Worm (Caenorhabditis elegans): Measurements from ENCODE around the gene rsp-8.

rsp-8 gene

DNA sequence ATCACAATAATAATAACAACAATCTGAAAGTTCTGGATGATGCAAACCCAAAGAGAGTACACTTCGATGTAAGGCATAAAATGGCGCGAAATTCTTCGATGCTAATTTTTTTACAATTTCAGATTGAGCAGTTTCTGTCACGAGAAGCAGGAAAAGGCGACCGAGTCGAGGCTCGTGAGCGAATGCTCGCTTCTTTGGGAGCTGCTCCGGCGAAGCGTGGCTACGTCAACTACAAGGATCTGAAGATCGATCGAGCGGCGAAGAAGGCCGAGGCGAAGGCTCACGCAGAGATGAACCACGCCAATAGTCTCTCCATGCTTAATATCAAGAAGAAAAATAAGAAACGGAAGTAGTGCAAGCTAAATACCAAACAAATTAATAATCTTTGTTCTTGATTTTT, 2.1 kb upstream of the rsp-8 start:
- TF ChIP-seq odd-2 (tag; optimal IDR thresholded peaks at IDR 0.05) (no peak), T23F11.4 (GFP tag; optimal IDR thresholded peaks at IDR 0.05) (no peak), nfya-1 (tag; optimal IDR thresholded peaks at IDR 0.05) (no peak), pha-4 (tag; optimal IDR thresholded peaks at IDR 0.05) (no peak), unc-55 (GFP tag; optimal IDR thresholded peaks at IDR 0.05) (no peak), ceh-30 (tag; optimal IDR thresholded peaks at IDR 0.05) (no peak), ceh-19 (GFP tag; optimal IDR thresholded peaks at IDR 0.05) (no peak), ttx-3 (tag; optimal IDR thresholded peaks at IDR 0.05) (no peak), tbx-7 (tag; optimal IDR thresholded peaks at IDR 0.05) (no peak), eyg-1 (tag; optimal IDR thresholded peaks at IDR 0.05) (no peak), K09A11.1 (tag; optimal IDR thresholded peaks at IDR 0.05; ENCODE audit: insufficient read depth) (no peak)

DNA sequence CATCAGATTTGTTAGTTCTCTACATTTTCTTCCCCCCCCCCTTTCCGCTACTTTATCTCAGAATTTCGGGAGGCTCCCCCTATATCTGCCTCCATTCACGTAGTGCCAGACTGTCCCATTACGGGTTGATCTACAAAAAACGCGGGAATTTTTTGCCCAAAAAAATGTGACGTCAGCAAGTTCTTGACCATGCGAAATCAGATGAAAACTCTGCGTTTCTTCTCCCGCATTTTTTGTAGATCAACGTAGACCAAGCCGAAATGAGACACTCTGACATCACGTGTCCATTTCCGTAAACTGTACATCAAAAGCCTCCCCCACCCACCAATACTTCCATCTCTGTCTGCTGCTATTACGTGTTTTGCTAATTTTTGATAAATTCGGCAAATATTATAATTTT, 1.6 kb upstream of the rsp-8 start:
- TF ChIP-seq pha-4 (tag; optimal IDR thresholded peaks at IDR 0.05) (no peak), ztf-16 (tag; optimal IDR thresholded peaks at IDR 0.05) (no peak), hlh-15 (tag; optimal IDR thresholded peaks at IDR 0.05) (no peak), ahr-1 (tag; optimal IDR thresholded peaks at IDR 0.05) (no peak), ceh-34 (tag; optimal IDR thresholded peaks at IDR 0.05) (no peak), gmeb-2 (tag; optimal IDR thresholded peaks at IDR 0.05) (no peak), unc-55 (GFP tag; optimal IDR thresholded peaks at IDR 0.05) (no peak), tbx-2 (tag; optimal IDR thresholded peaks at IDR 0.05) (no peak), hlh-8 (tag; optimal IDR thresholded peaks at IDR 0.05) (no peak), hlh-6 (tag; optimal IDR thresholded peaks at IDR 0.05) (no peak)

DNA sequence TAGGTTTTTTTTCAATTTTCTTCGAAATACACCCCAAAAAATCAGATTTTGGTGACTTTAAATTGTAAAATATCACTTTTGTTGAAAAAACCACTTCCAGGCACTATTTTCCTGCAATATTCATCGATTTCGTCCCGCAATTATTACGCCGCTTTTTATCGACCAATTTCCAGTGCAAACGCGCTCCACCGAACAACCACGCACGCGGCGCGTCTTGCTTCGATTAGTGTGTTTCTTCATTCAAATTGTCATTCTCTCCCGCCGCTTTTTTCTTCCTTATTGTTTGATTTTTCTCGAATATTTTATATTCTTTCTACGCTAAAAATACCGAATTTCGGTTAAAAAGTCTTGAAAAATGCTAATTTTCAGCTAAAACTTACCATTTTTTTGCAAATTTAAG, 564 bp upstream of the rsp-8 start:
- TF ChIP-seq ztf-16 (tag; optimal IDR thresholded peaks at IDR 0.05), result no peak
- TF ChIP-seq T23F11.4 (GFP tag; optimal IDR thresholded peaks at IDR 0.05), result no peak
- peak; percentile 40 for TF ChIP-seq unc-55 (GFP tag; optimal IDR thresholded peaks at IDR 0.05)
- TF ChIP-seq nhr-11 (tag; optimal IDR thresholded peaks at IDR 0.05), result no peak
- TF ChIP-seq ceh-45 (GFP tag; IDR thresholded peaks at IDR 0.05), result no peak
- no peak for TF ChIP-seq ceh-24 (tag; optimal IDR thresholded peaks at IDR 0.05)
- TF ChIP-seq ceh-14 (tag; optimal IDR thresholded peaks at IDR 0.05), result no peak
- no peak for TF ChIP-seq fax-1 (tag; optimal IDR thresholded peaks at IDR 0.05)
- no peak for TF ChIP-seq pqm-1 (tag; optimal IDR thresholded peaks at IDR 0.05)
- TF ChIP-seq ama-1 (optimal IDR thresholded peaks at IDR 0.05), result no peak
- no peak for TF ChIP-seq ceh-22 (tag; optimal IDR thresholded peaks at IDR 0.05)
- TF ChIP-seq elt-2 (tag; optimal IDR thresholded peaks at IDR 0.05), result no peak
- no peak for TF ChIP-seq sox-4 (tag; optimal IDR thresholded peaks at IDR 0.05)
- peak; percentile 23 for TF ChIP-seq ceh-34 (tag; optimal IDR thresholded peaks at IDR 0.05)
- no peak for TF ChIP-seq lin-11 (tag; optimal IDR thresholded peaks at IDR 0.05)
- TF ChIP-seq pag-3 (tag; optimal IDR thresholded peaks at IDR 0.05; ENCODE audit: borderline replicate concordance), result no peak
- TF ChIP-seq fkh-10 (GFP tag; optimal IDR thresholded peaks at IDR 0.05), result no peak
- peak; percentile 51 for TF ChIP-seq pax-1 (tag; optimal IDR thresholded peaks at IDR 0.05)
- no peak for TF ChIP-seq sdc-2 (tag; optimal IDR thresholded peaks at IDR 0.05)
- TF ChIP-seq hlh-8 (tag; optimal IDR thresholded peaks at IDR 0.05), result no peak
- TF ChIP-seq ceh-19 (GFP tag; optimal IDR thresholded peaks at IDR 0.05), result no peak
- TF ChIP-seq madf-2 (tag; optimal IDR thresholded peaks at IDR 0.05), result no peak
- TF ChIP-seq ahr-1 (tag; optimal IDR thresholded peaks at IDR 0.05), result no peak
- TF ChIP-seq tbx-2 (tag; optimal IDR thresholded peaks at IDR 0.05), result peak; percentile 39
- TF ChIP-seq K09A11.1 (tag; optimal IDR thresholded peaks at IDR 0.05; ENCODE audit: insufficient read depth), result no peak
- TF ChIP-seq unc-42 (tag; optimal IDR thresholded peaks at IDR 0.05), result peak; percentile 58
- TF ChIP-seq lim-6 (tag; optimal IDR thresholded peaks at IDR 0.05), result no peak
- no peak for TF ChIP-seq odd-2 (tag; optimal IDR thresholded peaks at IDR 0.05)
- peak; percentile 83 for TF ChIP-seq hlh-30 (tag; optimal IDR thresholded peaks at IDR 0.05; ENCODE audit: insufficient read depth)
- TF ChIP-seq zip-5 (tag; optimal IDR thresholded peaks at IDR 0.05), result no peak
- TF ChIP-seq unc-3 (GFP tag; conservative IDR thresholded peaks at IDR 0.05), result no peak
- TF ChIP-seq unc-3 (tag; optimal IDR thresholded peaks at IDR 0.05), result no peak
- TF ChIP-seq dmd-4 (tag; optimal IDR thresholded peaks at IDR 0.05; ENCODE audit: borderline replicate concordance), result no peak
- no peak for TF ChIP-seq mec-3 (tag; optimal IDR thresholded peaks at IDR 0.05; ENCODE audit: borderline replicate concordance)
- peak; percentile 34 for TF ChIP-seq ceh-18 (tag; optimal IDR thresholded peaks at IDR 0.05)
- peak; percentile 3 for TF ChIP-seq C08G9.2 (tag; optimal IDR thresholded peaks at IDR 0.05)
- no peak for TF ChIP-seq fkh-6 (tag; optimal IDR thresholded peaks at IDR 0.05)
- TF ChIP-seq pha-2 (tag; optimal IDR thresholded peaks at IDR 0.05), result no peak
- TF ChIP-seq hlh-13 (GFP tag; optimal IDR thresholded peaks at IDR 0.05), result no peak
- no peak for TF ChIP-seq Y22D7AL.16 (tag; optimal IDR thresholded peaks at IDR 0.05)

Measured in whole organism, late embryonic.